Worm (Caenorhabditis elegans) whole organism, L1 larva: Measurements from ENCODE around the gene C01G10.1.

Experiments
- C16A3.4 ChIP-seq: fragments of 150-350 bp; optimal IDR thresholded peaks from 2 replicates; lab custom pipeline; 2014; ENCODE audit warnings: missing biosample characterization, missing genetic modification characterization
- C34B4.2 ChIP-seq: sonication (generic microtip); optimal IDR thresholded peaks from 2 replicates; lab custom pipeline; 2017; ENCODE audit warnings: mild to moderate bottlenecking, missing genetic modification characterization, missing compliant biosample characterization
- F16B12.6 ChIP-seq: fragments of 150-350 bp; optimal IDR thresholded peaks from 2 replicates; lab custom pipeline; 2014; ENCODE audit warnings: missing biosample characterization, missing genetic modification characterization
- alr-1 ChIP-seq: fragments of 200-800 bp; sonication (Bioruptor generic); optimal IDR thresholded peaks from 2 replicates; lab custom pipeline; 2018; ENCODE audit warnings: borderline replicate concordance, mild to moderate bottlenecking, missing genetic modification characterization, missing compliant biosample characterization
- aly-2 ChIP-seq: fragments of 150-350 bp; optimal IDR thresholded peaks from 2 replicates; lab custom pipeline; 2014; ENCODE audit warnings: missing biosample characterization, missing genetic modification characterization
- ama-1 ChIP-seq: fragments of 150-350 bp; optimal IDR thresholded peaks from 2 replicates; lab custom pipeline; 2014
- blmp-1 ChIP-seq: fragments of 150-350 bp; optimal IDR thresholded peaks from 2 replicates; lab custom pipeline; 2014; ENCODE audit warnings: missing biosample characterization, missing genetic modification characterization
- ceh-63 ChIP-seq: fragments of 200-800 bp; sonication (Bioruptor generic); optimal IDR thresholded peaks from 2 replicates; lab custom pipeline; 2018; ENCODE audit warnings: mild to moderate bottlenecking, missing genetic modification characterization, missing compliant biosample characterization
- ceh-8 ChIP-seq: fragments of 200-800 bp; sonication (Bioruptor generic); optimal IDR thresholded peaks from 2 replicates; lab custom pipeline; 2018; ENCODE audit warnings: mild to moderate bottlenecking, missing genetic modification characterization, moderate library complexity, missing compliant biosample characterization
- ceh-88 ChIP-seq: fragments of 200-800 bp; sonication (Bioruptor generic); IDR thresholded peaks from 2 replicates; pipeline ENCODE4 v1.3.6; 2022; ENCODE audit warnings: missing genetic modification characterization, missing compliant biosample characterization
- dpl-1 ChIP-seq, 3 experiments: fragments of 150-350 bp in 2 of 3; sonication (generic microtip) in 1 of 3; optimal IDR thresholded peaks; 2 replicates each; lab custom pipeline; 2014 to 2017; ENCODE audit warnings: missing biosample characterization in 3 of 3, missing genetic modification characterization in 3 of 3, missing genetic modification reagents in 3 of 3
- dsc-1 ChIP-seq: sonication (generic microtip); optimal IDR thresholded peaks from 2 replicates; lab custom pipeline; 2016; ENCODE audit warnings: mild to moderate bottlenecking, missing genetic modification characterization, missing compliant biosample characterization
- efl-1 ChIP-seq, 4 experiments: fragments of 150-350 bp; optimal IDR thresholded peaks in 3 of 4; peaks in 1 of 4; 1 replicate in 1 of 4; 2 replicates in 3 of 4; lab custom pipeline; 2014; ENCODE audit warnings: missing biosample characterization in 2 of 4, missing genetic modification characterization in 2 of 4, missing genetic modification reagents in 2 of 4
- egl-13 ChIP-seq: sonication (generic microtip); optimal IDR thresholded peaks from 2 replicates; lab custom pipeline; 2016; ENCODE audit warnings: missing genotype, missing genetic modification reagents, missing genetic modification characterization, missing compliant biosample characterization
- egl-27 ChIP-seq, 2 experiments: fragments of 150-350 bp in 1 of 2; sonication (generic microtip); optimal IDR thresholded peaks; 3 replicates each; lab custom pipeline; 2017 to 2018; ENCODE audit warnings: missing biosample characterization in 2 of 2, missing genetic modification characterization in 2 of 2, missing genetic modification reagents in 2 of 2
- elt-2 ChIP-seq: sonication (generic microtip); optimal IDR thresholded peaks from 2 replicates; lab custom pipeline; 2016; ENCODE audit warnings: missing genetic modification characterization, mild to moderate bottlenecking, inconsistent platforms, missing compliant biosample characterization, missing genetic modification reagents
- ets-5 ChIP-seq: fragments of 200-800 bp; sonication (Bioruptor generic); IDR thresholded peaks from 2 replicates; pipeline ENCODE4 v1.3.6; 2022; ENCODE audit warnings: missing genetic modification characterization, missing compliant biosample characterization
- fkh-10 ChIP-seq: sonication (generic microtip); optimal IDR thresholded peaks from 2 replicates; lab custom pipeline; 2017; ENCODE audit warnings: missing biosample characterization, missing genetic modification reagents, missing genetic modification characterization
- fkh-8 ChIP-seq: sonication (generic microtip); optimal IDR thresholded peaks from 2 replicates; lab custom pipeline; 2016; ENCODE audit warnings: mild to moderate bottlenecking, missing genetic modification characterization, missing compliant biosample characterization
- grh-1 ChIP-seq: fragments of 200-800 bp; sonication (Bioruptor generic); IDR thresholded peaks from 2 replicates; pipeline ENCODE4 v1.3.6; 2022; ENCODE audit warnings: missing genetic modification reagents, missing genetic modification characterization, missing compliant biosample characterization
- hlh-4 ChIP-seq: sonication (generic microtip); optimal IDR thresholded peaks from 2 replicates; lab custom pipeline; 2016; ENCODE audit warnings: mild to moderate bottlenecking, missing genetic modification characterization, missing compliant biosample characterization
- isw-1 ChIP-seq: fragments of 200-800 bp; sonication (Bioruptor generic); IDR thresholded peaks from 2 replicates; pipeline ENCODE4 v1.3.6; 2022; ENCODE audit warnings: missing genetic modification characterization, missing compliant biosample characterization
- jun-1 ChIP-seq: fragments of 150-350 bp; optimal IDR thresholded peaks from 2 replicates; lab custom pipeline; 2014; ENCODE audit warnings: missing biosample characterization, missing genetic modification reagents, missing genetic modification characterization
- lin-13 ChIP-seq: fragments of 150-350 bp; optimal IDR thresholded peaks from 2 replicates; lab custom pipeline; 2014; ENCODE audit warnings: missing biosample characterization, missing genetic modification reagents, missing genetic modification characterization
- lin-14 ChIP-seq: fragments of 200-800 bp; sonication (Bioruptor generic); optimal IDR thresholded peaks from 2 replicates; lab custom pipeline; 2018; ENCODE audit warnings: mild to moderate bottlenecking, missing genetic modification characterization, moderate library complexity, missing compliant biosample characterization
- lin-15B ChIP-seq: fragments of 150-350 bp; sonication (generic microtip); optimal IDR thresholded peaks from 3 replicates; lab custom pipeline; 2014; ENCODE audit warnings: missing biosample characterization, missing genetic modification characterization
- lin-35 ChIP-seq, 2 experiments: fragments of 150-350 bp; optimal IDR thresholded peaks; 2 replicates each; lab custom pipeline; 2014; ENCODE audit warnings: missing biosample characterization in 2 of 2, missing genetic modification characterization in 2 of 2, missing genetic modification reagents in 2 of 2
- lin-39 ChIP-seq: fragments of 150-350 bp; optimal IDR thresholded peaks from 2 replicates; lab custom pipeline; 2014; ENCODE audit warnings: missing biosample characterization, missing genetic modification reagents, missing genetic modification characterization
- lsy-2 ChIP-seq, 2 experiments: fragments of 150-350 bp; optimal IDR thresholded peaks; 2 replicates each; lab custom pipeline; 2014; ENCODE audit warnings: missing biosample characterization in 2 of 2, missing genetic modification characterization in 2 of 2
- mdl-1 ChIP-seq, 2 experiments: fragments of 150-350 bp; optimal IDR thresholded peaks; 2 replicates each; lab custom pipeline; 2014 to 2017; ENCODE audit warnings: missing biosample characterization in 2 of 2, missing genetic modification characterization in 2 of 2, inconsistent platforms in 1 of 2
- mef-2 ChIP-seq: fragments of 150-350 bp; optimal IDR thresholded peaks from 2 replicates; lab custom pipeline; 2014; ENCODE audit warnings: missing biosample characterization, missing genetic modification characterization
- nhr-11 ChIP-seq: fragments of 150-350 bp; optimal IDR thresholded peaks from 2 replicates; lab custom pipeline; 2014; ENCODE audit warnings: missing biosample characterization, missing genetic modification characterization
- nhr-12 ChIP-seq: sonication (generic microtip); optimal IDR thresholded peaks from 2 replicates; lab custom pipeline; 2017; ENCODE audit warnings: missing biosample characterization, missing genetic modification characterization
- nhr-20 ChIP-seq: sonication (generic microtip); optimal IDR thresholded peaks from 2 replicates; lab custom pipeline; 2016; ENCODE audit warnings: mild to moderate bottlenecking, missing genetic modification characterization, missing compliant biosample characterization
- nhr-47 ChIP-seq: sonication (generic microtip); optimal IDR thresholded peaks from 2 replicates; lab custom pipeline; 2016; ENCODE audit warnings: mild to moderate bottlenecking, missing genetic modification characterization, moderate library complexity, missing compliant biosample characterization
- nhr-71 ChIP-seq: sonication (generic microtip); optimal IDR thresholded peaks from 2 replicates; lab custom pipeline; 2016; ENCODE audit warnings: mild to moderate bottlenecking, missing genetic modification characterization, moderate library complexity, missing compliant biosample characterization
- nhr-76 ChIP-seq: sonication (generic microtip); optimal IDR thresholded peaks from 2 replicates; lab custom pipeline; 2017; ENCODE audit warnings: missing biosample characterization, missing genetic modification characterization
- nhr-84 ChIP-seq: sonication (generic microtip); optimal IDR thresholded peaks from 2 replicates; lab custom pipeline; 2017; ENCODE audit warnings: missing biosample characterization, missing genetic modification characterization
- pag-3 ChIP-seq: sonication (generic microtip); optimal IDR thresholded peaks from 2 replicates; lab custom pipeline; 2017; ENCODE audit warnings: missing genetic modification characterization, mild to moderate bottlenecking, missing compliant biosample characterization, antibody characterized with exemption, borderline replicate concordance; ENCODE audit not compliant: insufficient read depth
- pqm-1 ChIP-seq: sonication (generic microtip); optimal IDR thresholded peaks from 3 replicates; lab custom pipeline; 2017; ENCODE audit warnings: missing biosample characterization, missing genetic modification characterization
- rnt-1 ChIP-seq: sonication (generic microtip); optimal IDR thresholded peaks from 2 replicates; lab custom pipeline; 2016; ENCODE audit warnings: mild to moderate bottlenecking, missing genetic modification characterization, moderate library complexity, missing compliant biosample characterization
- snu-23 ChIP-seq: sonication (generic microtip); optimal IDR thresholded peaks from 2 replicates; lab custom pipeline; 2016; ENCODE audit warnings: missing genetic modification characterization, missing compliant biosample characterization
- sup-37 ChIP-seq: fragments of 200-800 bp; sonication (Bioruptor generic); optimal IDR thresholded peaks from 2 replicates; lab custom pipeline; 2018; ENCODE audit warnings: mild to moderate bottlenecking, missing genetic modification characterization, missing compliant biosample characterization
- swsn-7 ChIP-seq: sonication (generic microtip); optimal IDR thresholded peaks from 2 replicates; lab custom pipeline; 2016; ENCODE audit warnings: missing genetic modification characterization, missing compliant biosample characterization
- unc-130 ChIP-seq: fragments of 150-350 bp; optimal IDR thresholded peaks from 2 replicates; lab custom pipeline; 2017; ENCODE audit warnings: missing biosample characterization, missing genetic modification characterization, inconsistent platforms
- unc-98 ChIP-seq: fragments of 200-800 bp; sonication (Bioruptor generic); IDR thresholded peaks from 2 replicates; pipeline ENCODE4 v1.3.6; 2022; ENCODE audit warnings: missing genetic modification characterization, missing compliant biosample characterization
- vab-15 ChIP-seq: sonication (generic microtip); optimal IDR thresholded peaks from 2 replicates; lab custom pipeline; 2017; ENCODE audit warnings: missing genotype, mild to moderate bottlenecking, missing genetic modification characterization, missing compliant biosample characterization
- xbp-1 ChIP-seq: sonication (generic microtip); optimal IDR thresholded peaks from 2 replicates; lab custom pipeline; 2016; ENCODE audit warnings: missing genetic modification characterization, missing compliant biosample characterization
- zag-1 ChIP-seq: fragments of 150-350 bp; optimal IDR thresholded peaks from 2 replicates; lab custom pipeline; 2014; ENCODE audit warnings: missing biosample characterization, missing genetic modification characterization
- ztf-4 ChIP-seq: fragments of 150-350 bp; optimal IDR thresholded peaks from 2 replicates; lab custom pipeline; 2014; ENCODE audit warnings: missing biosample characterization, missing genetic modification characterization

Gene C01G10.1

ce11 chrV:15083659-15084058 is 15.9 kb upstream of the C01G10.1 start (continued):
- TF ChIP-seq nhr-76 (tag; lab: Kevin White, UChicago): no peak
- peak; percentile 6 for TF ChIP-seq nhr-20 (tag; lab: Kevin White, UChicago)
- no peak for TF ChIP-seq efl-1 (optimal IDR thresholded peaks at IDR 0.05; lab: Kevin White, UChicago)
- TF ChIP-seq efl-1 (GFP tag; optimal IDR thresholded peaks at IDR 0.05 in 1 of 2; lab: Kevin White, UChicago): peak in 1 of 2 experiments; percentile 81
- TF ChIP-seq mdl-1 (tag; optimal IDR thresholded peaks at IDR 0.05; lab: Kevin White, UChicago): no peak
- no peak for TF ChIP-seq fkh-10 (GFP tag; lab: Kevin White, UChicago)
- TF ChIP-seq nhr-47 (tag; lab: Kevin White, UChicago): no peak
- TF ChIP-seq nhr-11 (tag; lab: Kevin White, UChicago): no peak
- peak; percentile 93 for TF ChIP-seq ama-1
- TF ChIP-seq sup-37 (GFP tag; lab: Kevin White, UChicago): no peak
- no peak for TF ChIP-seq pqm-1
- TF ChIP-seq lin-39 (tag; lab: Kevin White, UChicago): no peak
- no peak for TF ChIP-seq zag-1 (tag; lab: Kevin White, UChicago)
- TF ChIP-seq unc-130: no peak
- TF ChIP-seq mef-2 (tag; lab: Kevin White, UChicago): no peak
- no peak for TF ChIP-seq ceh-8 (GFP tag; lab: Kevin White, UChicago)
- TF ChIP-seq snu-23: peak; percentile 19
- TF ChIP-seq nhr-71: peak; percentile 44
- peak; percentile 48 for TF ChIP-seq ceh-63 (GFP tag; lab: Kevin White, UChicago)
- TF ChIP-seq aly-2 (tag; lab: Kevin White, UChicago): peak; percentile 84
- peak; percentile 18 for TF ChIP-seq rnt-1
- no peak for TF ChIP-seq C34B4.2 (tag; lab: Kevin White, UChicago)
- no peak for TF ChIP-seq F16B12.6
- no peak for TF ChIP-seq C16A3.4 (tag; lab: Kevin White, UChicago)
- peak in 1 of 2 experiments; percentile 19 for TF ChIP-seq lsy-2 (tag; optimal IDR thresholded peaks at IDR 0.05; lab: Kevin White, UChicago)
- no peak for TF ChIP-seq nhr-84 (tag; lab: Kevin White, UChicago)
- TF ChIP-seq swsn-7 (tag; lab: Kevin White, UChicago): no peak
- TF ChIP-seq hlh-4 (tag; lab: Kevin White, UChicago): no peak
- no peak for TF ChIP-seq grh-1 (GFP tag; lab: Robert Waterston, UW)
- TF ChIP-seq, all 84 proteins: peak for 11

ce11 chrV:15085335-15085800 is 14.2 kb upstream of the C01G10.1 start, which contains the start of the genes ahsa-1 and C01G10.7:
Gene ahsa-1 (minus strand): TSS chrV:15085385.
Gene C01G10.7 (plus strand): TSS chrV:15085747.
- TF ChIP-seq ets-5 (GFP tag; lab: Robert Waterston, UW) (no peak), egl-27 (tag; optimal IDR thresholded peaks at IDR 0.05; lab: Kevin White, UChicago) (no peak), dsc-1 (tag; lab: Kevin White, UChicago) (peak; percentile 94), nhr-12 (tag; lab: Kevin White, UChicago) (no peak), dpl-1 (GFP tag; optimal IDR thresholded peaks at IDR 0.05; lab: Kevin White, UChicago) (peak; percentile 76 to 86 (median 84)), nhr-84 (tag; lab: Kevin White, UChicago) (no peak), grh-1 (GFP tag; lab: Robert Waterston, UW) (peak; percentile 74), lin-13 (GFP tag; lab: Kevin White, UChicago) (peak; percentile 88), unc-98 (GFP tag; lab: Robert Waterston, UW) (peak; percentile 87), nhr-20 (tag; lab: Kevin White, UChicago) (peak; percentile 92), lin-15B (tag; lab: Kevin White, UChicago) (peak; percentile 99), vab-15 (tag; lab: Kevin White, UChicago) (peak; percentile 93), pqm-1 (no peak), isw-1 (peak; percentile 87), ceh-88 (peak; percentile 53; the same call in 1 of the 2 replicates), xbp-1 (peak; percentile 87), lin-39 (tag; lab: Kevin White, UChicago) (peak; percentile 75), nhr-11 (tag; lab: Kevin White, UChicago) (no peak), fkh-8 (tag; lab: Kevin White, UChicago) (peak; percentile 92), blmp-1 (tag; lab: Kevin White, UChicago) (peak; percentile 75), egl-13 (tag; lab: Kevin White, UChicago) (no peak), lin-35 (GFP tag; optimal IDR thresholded peaks at IDR 0.05; lab: Kevin White, UChicago) (peak; percentile 85 to 86), ceh-63 (GFP tag; lab: Kevin White, UChicago) (no peak), alr-1 (tag; lab: Kevin White, UChicago) (no peak), swsn-7 (tag; lab: Kevin White, UChicago) (peak; percentile 90), elt-2 (peak; percentile 69), sup-37 (GFP tag; lab: Kevin White, UChicago) (no peak), pag-3 (no peak), C34B4.2 (tag; lab: Kevin White, UChicago) (no peak), ztf-4 (tag; lab: Kevin White, UChicago) (peak; percentile 34), lin-14 (peak; percentile 95), jun-1 (tag; lab: Kevin White, UChicago) (peak; percentile 61), unc-130 (peak; percentile 63)
